Worm (Caenorhabditis elegans): ENCODE data around the gene Y75B8A.23.

DNA sequence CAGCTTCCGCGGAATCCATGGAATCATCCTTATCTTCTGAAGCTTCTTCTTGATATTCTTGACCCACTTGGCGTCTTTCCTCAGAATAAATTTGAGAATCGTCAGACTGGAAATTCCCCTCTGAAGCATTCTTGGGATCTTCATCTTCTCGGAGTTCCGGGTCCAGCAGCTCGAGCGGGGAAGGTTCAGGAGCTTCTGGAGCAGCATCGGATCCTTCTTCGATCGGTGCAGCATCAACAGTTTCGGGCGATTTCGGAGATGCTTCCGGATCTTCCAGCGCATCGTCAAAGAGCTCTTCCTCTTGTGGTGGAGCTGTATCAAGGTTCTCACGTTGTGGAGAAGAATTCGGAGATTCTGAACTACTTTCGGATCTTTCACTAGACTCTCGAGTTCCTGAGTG is 42.9 kb upstream of the Y75B8A.23 start:
- TF ChIP-seq ztf-29 (GFP tag; IDR thresholded peaks at IDR 0.05) (no peak), ztf-23 (GFP tag; IDR thresholded peaks at IDR 0.05) (no peak), klf-2 (GFP tag; conservative IDR thresholded peaks at IDR 0.05) (no peak), ref-1 (GFP tag; conservative IDR thresholded peaks at IDR 0.05) (no peak), tab-1 (GFP tag; IDR thresholded peaks at IDR 0.05) (no peak)

Measured in whole organism, midembryonic.